Worm (Caenorhabditis elegans) whole organism, mixed stage, embryonic: ENCODE data around the gene T26H8.4.

Experiments
- ces-1 ChIP-seq: fragments of 150-350 bp; optimal IDR thresholded peaks from 2 replicates; lab custom pipeline; 2014; ENCODE audit warnings: missing biosample characterization, missing genetic modification reagents, missing genetic modification characterization
- elt-1 ChIP-seq: sonication (generic microtip); optimal IDR thresholded peaks from 2 replicates; lab custom pipeline; 2017; ENCODE audit warnings: missing genetic modification characterization, mild to moderate bottlenecking, missing compliant biosample characterization, antibody characterized with exemption, moderate library complexity, borderline replicate concordance; ENCODE audit not compliant: insufficient read depth
- lin-13 ChIP-seq: fragments of 150-350 bp; optimal IDR thresholded peaks from 2 replicates; lab custom pipeline; 2014; ENCODE audit warnings: missing biosample characterization, missing genetic modification characterization
- nhr-76 ChIP-seq: sonication (generic microtip); optimal IDR thresholded peaks from 2 replicates; lab custom pipeline; 2017; ENCODE audit warnings: missing biosample characterization, missing genetic modification characterization

- TF ChIP-seq nhr-76 (tag; lab: Kevin White, UChicago) = no peak
- no peak for TF ChIP-seq elt-1
- TF ChIP-seq ces-1 = no peak
- no peak for TF ChIP-seq lin-13
Measured at ce11 chrV:15303625-15304024, 3.0 kb downstream of the T26H8.4 start, which contains the start of gene srx-48.
